Worm (Caenorhabditis elegans): Measurements from ENCODE around the gene R155.3.

DNA sequence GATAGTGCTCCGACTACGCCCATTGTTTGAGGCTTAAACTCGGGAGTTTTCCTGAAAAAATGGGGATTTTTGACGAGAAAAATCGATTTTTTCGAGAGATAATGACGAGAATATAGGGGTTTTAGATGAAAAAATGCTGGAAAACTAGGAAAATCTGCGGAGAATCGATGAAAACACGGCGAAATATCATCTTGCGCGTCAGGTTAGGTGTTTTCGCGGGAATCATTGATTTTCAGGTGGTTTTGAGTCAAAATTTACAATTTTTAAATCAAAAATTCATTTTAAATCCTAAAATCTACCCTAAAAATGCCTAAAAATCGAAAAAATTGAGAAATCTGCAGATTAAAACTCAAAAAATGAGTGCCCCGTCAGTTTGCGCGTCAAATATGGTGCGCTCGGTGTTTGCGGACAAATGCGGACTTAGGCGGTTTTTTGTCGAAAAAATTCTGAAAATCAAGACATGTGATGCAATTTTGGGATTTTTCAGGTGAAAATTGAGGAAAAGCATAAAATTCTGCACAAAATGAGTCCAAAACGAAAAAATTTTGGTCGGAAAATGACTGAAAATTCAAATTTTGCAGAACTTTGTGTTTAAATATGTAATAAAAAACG lies 14.5 kb downstream of the R155.3 start, which contains the start of gene mboa-6:
- TF ChIP-seq lir-1 (GFP tag; conservative IDR thresholded peaks at IDR 0.05) (no peak), pha-4 (tag; optimal IDR thresholded peaks at IDR 0.05) (no peak), snpc-4 (GFP tag; optimal IDR thresholded peaks at IDR 0.05) (no peak), snpc-4 (tag; optimal IDR thresholded peaks at IDR 0.05) (no peak), F37B4.10 (GFP tag; IDR thresholded peaks at IDR 0.05) (no peak)

Data from whole organism, young adult.